Fruit fly (Drosophila melanogaster) whole organism, embryonic: ENCODE data around the gene g.

Source experiments
- Abd-B ChIP-seq: fragments of 200-800 bp; sonication (Bioruptor generic); optimal IDR thresholded peaks from 2 replicates; lab custom pipeline; 2018; ENCODE audit warnings: missing biosample characterization, mild to moderate bottlenecking, missing genetic modification characterization, moderate library complexity
- BEAF-32 ChIP-seq: fragments of 200-800 bp; sonication (Bioruptor generic); optimal IDR thresholded peaks from 3 replicates; lab custom pipeline; 2017; ENCODE audit warnings: missing biosample characterization, missing genetic modification characterization, mild to moderate bottlenecking, moderate library complexity, missing genetic modification reagents
- Blimp-1 ChIP-seq: fragments of 200-800 bp; sonication (Bioruptor generic); optimal IDR thresholded peaks from 3 replicates; lab custom pipeline; 2018; ENCODE audit warnings: missing biosample characterization, missing genetic modification characterization, mild to moderate bottlenecking, moderate library complexity, missing genetic modification reagents
- C15 ChIP-seq: fragments of 200-800 bp; sonication (Bioruptor generic); IDR thresholded peaks from 3 replicates; pipeline ENCODE4 v1.3.6; 2022; ENCODE audit warnings: missing biosample characterization, missing genetic modification characterization
- CG1024 ChIP-seq: fragments of 200-800 bp; sonication (Bioruptor generic); IDR thresholded peaks from 2 replicates; pipeline ENCODE4 v1.3.6; 2022; ENCODE audit warnings: missing biosample characterization, missing genetic modification characterization
- CG10267 ChIP-seq: fragments of 200-800 bp; sonication (Bioruptor generic); optimal IDR thresholded peaks from 2 replicates; lab custom pipeline; 2018; ENCODE audit warnings: missing biosample characterization, mild to moderate bottlenecking, missing genetic modification characterization, moderate library complexity
- CG12071 ChIP-seq: fragments of 200-800 bp; sonication (Bioruptor generic); optimal IDR thresholded peaks from 3 replicates; lab custom pipeline; 2018; ENCODE audit warnings: missing biosample characterization, mild to moderate bottlenecking, missing genetic modification characterization
- CG13424 ChIP-seq: fragments of 200-800 bp; sonication (Bioruptor generic); optimal IDR thresholded peaks from 2 replicates; lab custom pipeline; 2019; ENCODE audit warnings: missing biosample characterization, mild to moderate bottlenecking, missing genetic modification characterization, moderate library complexity
- CG15514 ChIP-seq: fragments of 200-800 bp; sonication (Bioruptor generic); optimal IDR thresholded peaks from 3 replicates; lab custom pipeline; 2017; ENCODE audit warnings: missing biosample characterization, missing genetic modification characterization, mild to moderate bottlenecking, moderate library complexity, missing genetic modification reagents
- CG1602 ChIP-seq: fragments of 200-800 bp; sonication (Bioruptor generic); optimal IDR thresholded peaks from 3 replicates; lab custom pipeline; 2016; ENCODE audit warnings: missing biosample characterization, missing genetic modification characterization
- CG18011 ChIP-seq: fragments of 200-800 bp; sonication (Bioruptor generic); optimal IDR thresholded peaks from 2 replicates; lab custom pipeline; 2017; ENCODE audit warnings: missing biosample characterization, missing genetic modification characterization, mild to moderate bottlenecking, moderate library complexity, missing genotype
- CG2116 ChIP-seq: fragments of 200-800 bp; sonication (Bioruptor generic); optimal IDR thresholded peaks from 3 replicates; lab custom pipeline; 2018; ENCODE audit warnings: missing biosample characterization, mild to moderate bottlenecking, missing genetic modification characterization
- CG34376 ChIP-seq: fragments of 200-800 bp; sonication (Bioruptor generic); optimal IDR thresholded peaks from 2 replicates; lab custom pipeline; 2018; ENCODE audit warnings: missing biosample characterization, mild to moderate bottlenecking, missing genetic modification characterization
- CG4360 ChIP-seq: fragments of 200-800 bp; sonication (Bioruptor generic); IDR thresholded peaks from 2 replicates; pipeline ENCODE4 v1.3.6; 2022; ENCODE audit warnings: missing biosample characterization, missing genetic modification characterization
- CG4707 ChIP-seq: fragments of 200-800 bp; sonication (Bioruptor generic); optimal IDR thresholded peaks from 2 replicates; lab custom pipeline; 2018; ENCODE audit warnings: missing biosample characterization, mild to moderate bottlenecking, missing genetic modification characterization, moderate library complexity
- CG4730 ChIP-seq: fragments of 200-800 bp; sonication (Bioruptor generic); IDR thresholded peaks from 2 replicates; pipeline ENCODE4 v1.3.6; 2022; ENCODE audit warnings: missing biosample characterization, missing genetic modification characterization
- CG4854 ChIP-seq: fragments of 200-800 bp; sonication (Bioruptor generic); optimal IDR thresholded peaks from 2 replicates; lab custom pipeline; 2016; ENCODE audit warnings: missing biosample characterization, missing genetic modification characterization, inconsistent platforms
- CG6765 ChIP-seq: fragments of 200-800 bp; sonication (Bioruptor generic); optimal IDR thresholded peaks from 3 replicates; lab custom pipeline; 2017; ENCODE audit warnings: missing biosample characterization, mild to moderate bottlenecking, missing genetic modification characterization
- CG8359 ChIP-seq: fragments of 200-800 bp; sonication (Bioruptor generic); optimal IDR thresholded peaks from 2 replicates; lab custom pipeline; 2017; ENCODE audit warnings: missing biosample characterization, mild to moderate bottlenecking, missing genetic modification characterization, borderline replicate concordance
- CG9797 ChIP-seq: fragments of 200-800 bp; sonication (Bioruptor generic); optimal IDR thresholded peaks from 3 replicates; lab custom pipeline; 2018; ENCODE audit warnings: missing biosample characterization, mild to moderate bottlenecking, missing genetic modification characterization
- D ChIP-seq, 2 experiments: fragments of 200-800 bp in 1 of 2; fragments of >200 bp in 1 of 2; sonication (Bioruptor generic) in 1 of 2; optimal IDR thresholded peaks; 2 replicates in 1 of 2; 3 replicates in 1 of 2; lab custom pipeline; 2017; ENCODE audit warnings: mild to moderate bottlenecking in 1 of 2, missing biosample characterization in 1 of 2, missing genetic modification characterization in 1 of 2, missing genetic modification reagents in 1 of 2
- D19B ChIP-seq: fragments of 200-800 bp; sonication (Bioruptor generic); optimal IDR thresholded peaks from 2 replicates; lab custom pipeline; 2017; ENCODE audit warnings: missing biosample characterization, mild to moderate bottlenecking, missing genetic modification characterization
- Dek ChIP-seq: fragments of 200-800 bp; sonication (Bioruptor generic); optimal IDR thresholded peaks from 3 replicates; lab custom pipeline; 2019; ENCODE audit warnings: missing biosample characterization, mild to moderate bottlenecking, missing genetic modification characterization, moderate library complexity
- Ets65A ChIP-seq: fragments of 200-800 bp; sonication (Bioruptor generic); peaks from one replicate; lab custom pipeline; 2016; ENCODE audit warnings: missing biosample characterization, missing genetic modification characterization
- Fer2 ChIP-seq: fragments of 200-800 bp; sonication (Bioruptor generic); optimal IDR thresholded peaks from 2 replicates; lab custom pipeline; 2018; ENCODE audit warnings: missing biosample characterization, mild to moderate bottlenecking, missing genetic modification characterization, moderate library complexity
- Hr39 ChIP-seq: fragments of >200 bp; optimal IDR thresholded peaks from 2 replicates; lab custom pipeline; 2017
- Kr ChIP-seq: fragments of 200-800 bp; sonication (Bioruptor generic); optimal IDR thresholded peaks from 2 replicates; lab custom pipeline; 2017; ENCODE audit warnings: missing biosample characterization, mild to moderate bottlenecking, missing genetic modification characterization
- NC2β ChIP-seq: fragments of 200-800 bp; sonication (Bioruptor generic); optimal IDR thresholded peaks from 2 replicates; lab custom pipeline; 2016; ENCODE audit warnings: missing biosample characterization, missing genetic modification characterization
- Neu2 ChIP-seq: fragments of 200-800 bp; sonication (Bioruptor generic); optimal IDR thresholded peaks from 3 replicates; lab custom pipeline; 2016; ENCODE audit warnings: missing biosample characterization, missing genetic modification characterization, borderline replicate concordance
- Nf-YB ChIP-seq: fragments of 200-800 bp; sonication (Bioruptor generic); optimal IDR thresholded peaks from 3 replicates; lab custom pipeline; 2019; ENCODE audit warnings: missing biosample characterization, mild to moderate bottlenecking, missing genetic modification characterization, moderate library complexity
- NfI ChIP-seq: fragments of 200-800 bp; sonication (Bioruptor generic); optimal IDR thresholded peaks from 3 replicates; lab custom pipeline; 2018; ENCODE audit warnings: missing biosample characterization, mild to moderate bottlenecking, missing genetic modification characterization, moderate library complexity
- PHDP ChIP-seq: fragments of 200-800 bp; sonication (Bioruptor generic); optimal IDR thresholded peaks from 3 replicates; lab custom pipeline; 2018; ENCODE audit warnings: missing biosample characterization, mild to moderate bottlenecking, missing genetic modification characterization, moderate library complexity
- Sox100B ChIP-seq: fragments of 200-800 bp; sonication (Bioruptor generic); optimal IDR thresholded peaks from 3 replicates; lab custom pipeline; 2018; ENCODE audit warnings: missing biosample characterization, mild to moderate bottlenecking, missing genetic modification characterization
- TFAM ChIP-seq: fragments of 200-800 bp; sonication (Bioruptor generic); optimal IDR thresholded peaks from 2 replicates; lab custom pipeline; 2017; ENCODE audit warnings: missing biosample characterization, missing genetic modification characterization, inconsistent platforms
- Tbp ChIP-seq: fragments of >200 bp; optimal IDR thresholded peaks from 2 replicates; lab custom pipeline; 2018; ENCODE audit warnings: missing biosample characterization, missing genetic modification characterization
- YL-1 ChIP-seq: fragments of 200-800 bp; sonication (Bioruptor generic); optimal IDR thresholded peaks from 3 replicates; lab custom pipeline; 2017; ENCODE audit warnings: missing biosample characterization, mild to moderate bottlenecking, missing genetic modification characterization
- ab ChIP-seq: fragments of 200-800 bp; sonication (Bioruptor generic); optimal IDR thresholded peaks from 2 replicates; lab custom pipeline; 2016; ENCODE audit warnings: missing biosample characterization, missing genetic modification characterization
- ci ChIP-seq: fragments of 200-800 bp; sonication (Bioruptor generic); IDR thresholded peaks from 3 replicates; pipeline ENCODE4 v1.3.6; 2022; ENCODE audit warnings: missing biosample characterization, missing genetic modification characterization
- crc ChIP-seq: fragments of 200-800 bp; sonication (Bioruptor generic); optimal IDR thresholded peaks from 2 replicates; lab custom pipeline; 2016; ENCODE audit warnings: missing biosample characterization, missing genetic modification characterization
- disco-r ChIP-seq: fragments of 200-800 bp; sonication (Bioruptor generic); optimal IDR thresholded peaks from 2 replicates; lab custom pipeline; 2016; ENCODE audit warnings: missing biosample characterization, missing genetic modification characterization
- en ChIP-seq: fragments of 200-800 bp; sonication (Bioruptor generic); optimal IDR thresholded peaks from 2 replicates; lab custom pipeline; 2016; ENCODE audit warnings: missing biosample characterization, missing genetic modification characterization
- ham ChIP-seq: fragments of 200-800 bp; sonication (Bioruptor generic); IDR thresholded peaks from 2 replicates; pipeline ENCODE4 v1.3.6; 2022; ENCODE audit warnings: missing biosample characterization, missing genetic modification characterization
- hkb ChIP-seq, 2 experiments: fragments of 200-800 bp in 1 of 2; fragments of >200 bp in 1 of 2; sonication (Bioruptor generic) in 1 of 2; IDR thresholded peaks in 1 of 2; optimal IDR thresholded peaks in 1 of 2; 2 replicates each; pipeline versions ENCODE4 v1.3.6 to Lab custom; 2017 to 2022; ENCODE audit warnings: missing biosample characterization in 1 of 2, missing genetic modification characterization in 1 of 2
- kah ChIP-seq: fragments of 200-800 bp; sonication (Bioruptor generic); optimal IDR thresholded peaks from 2 replicates; lab custom pipeline; 2018; ENCODE audit warnings: missing biosample characterization, mild to moderate bottlenecking, missing genetic modification characterization
- lilli ChIP-seq: fragments of 200-800 bp; sonication (Bioruptor generic); optimal IDR thresholded peaks from 3 replicates; lab custom pipeline; 2016; ENCODE audit warnings: missing biosample characterization, missing genetic modification characterization
- seq ChIP-seq: fragments of 200-800 bp; sonication (Bioruptor generic); IDR thresholded peaks from 2 replicates; pipeline ENCODE4 v1.3.6; 2022; ENCODE audit warnings: missing biosample characterization, missing genetic modification characterization
- sisA ChIP-seq: fragments of 200-800 bp; sonication (Bioruptor generic); IDR thresholded peaks from 2 replicates; pipeline ENCODE4 v1.3.6; 2022; ENCODE audit warnings: missing biosample characterization, missing genetic modification characterization
- stwl ChIP-seq: fragments of 200-800 bp; sonication (Bioruptor generic); optimal IDR thresholded peaks from 3 replicates; lab custom pipeline; 2018; ENCODE audit warnings: missing biosample characterization, mild to moderate bottlenecking, missing genetic modification characterization, moderate library complexity
- tgo ChIP-seq: fragments of 200-800 bp; sonication (Bioruptor generic); IDR thresholded peaks from 3 replicates; pipeline ENCODE4 v1.3.6; 2022; ENCODE audit warnings: missing biosample characterization, missing genetic modification characterization
- tin ChIP-seq: fragments of 200-800 bp; sonication (Bioruptor generic); optimal IDR thresholded peaks from 3 replicates; lab custom pipeline; 2016; ENCODE audit warnings: missing biosample characterization, missing genetic modification characterization
- tx ChIP-seq: fragments of 200-800 bp; sonication (Bioruptor generic); optimal IDR thresholded peaks from 2 replicates; lab custom pipeline; 2016; ENCODE audit warnings: missing biosample characterization, missing genetic modification characterization

The g gene

dm6 chrX:13736174-13736482, at the start of gene g (continued):
- TF ChIP-seq CG15514 (GFP tag; lab: Kevin White, UChicago) (no peak), BEAF-32 (GFP tag; lab: Kevin White, UChicago) (peak; percentile 91), Dek (tag; lab: Kevin White, UChicago) (no peak), CG8359 (no peak), lilli (GFP tag; lab: Kevin White, UChicago) (no peak), en (GFP tag; lab: Kevin White, UChicago) (no peak), ci (GFP tag; lab: Robert Waterston, UW) (no peak), kah (GFP tag; lab: Kevin White, UChicago) (no peak), CG2116 (GFP tag; lab: Kevin White, UChicago) (peak; percentile 65), crc (GFP tag; lab: Kevin White, UChicago) (no peak), CG4730 (GFP tag; lab: Robert Waterston, UW) (no peak), CG4360 (no peak), CG9797 (GFP tag; lab: Kevin White, UChicago) (peak; percentile 26), Fer2 (tag; lab: Kevin White, UChicago) (no peak), CG4854 (GFP tag; lab: Kevin White, UChicago) (no peak), Kr (GFP tag; lab: Kevin White, UChicago) (no peak), CG1024 (GFP tag; lab: Robert Waterston, UW) (no peak), TFAM (GFP tag; lab: Kevin White, UChicago) (no peak), D (optimal IDR thresholded peaks at IDR 0.05; lab: Kevin White, UChicago) (no peak), D (GFP tag; optimal IDR thresholded peaks at IDR 0.05; lab: Kevin White, UChicago) (no peak), Blimp-1 (GFP tag; lab: Kevin White, UChicago) (no peak), stwl (peak; percentile 55), YL-1 (GFP tag; lab: Kevin White, UChicago) (no peak), ab (GFP tag; lab: Kevin White, UChicago) (no peak), C15 (GFP tag; lab: Robert Waterston, UW) (no peak), ham (GFP tag; lab: Robert Waterston, UW) (no peak), D19B (GFP tag; lab: Kevin White, UChicago) (no peak), CG1602 (GFP tag; lab: Kevin White, UChicago) (no peak), Nf-YB (GFP tag; lab: Kevin White, UChicago) (no peak), CG18011 (no peak), CG6765 (GFP tag; lab: Kevin White, UChicago) (no peak), Sox100B (GFP tag; lab: Kevin White, UChicago) (no peak), CG4707 (no peak), Abd-B (GFP tag; lab: Kevin White, UChicago) (no peak), disco-r (no peak), Ets65A (GFP tag; lab: Kevin White, UChicago) (peak; percentile 43), Neu2 (GFP tag; lab: Kevin White, UChicago) (no peak), CG12071 (no peak), tx (no peak), CG10267 (tag; lab: Kevin White, UChicago) (peak; percentile 7), seq (GFP tag; lab: Robert Waterston, UW) (no peak), tin (GFP tag; lab: Kevin White, UChicago) (no peak), sisA (GFP tag; lab: Robert Waterston, UW) (no peak), CG34376 (GFP tag; lab: Kevin White, UChicago) (no peak), NfI (GFP tag; lab: Kevin White, UChicago) (no peak), hkb (optimal IDR thresholded peaks at IDR 0.05; lab: Kevin White, UChicago) (no peak), hkb (GFP tag; IDR thresholded peaks at IDR 0.05; lab: Robert Waterston, UW) (0 out of 2 replicates have a peak, but pooled peaks have one; percentile 1), Tbp (GFP tag; lab: Kevin White, UChicago) (no peak), CG13424 (tag; lab: Kevin White, UChicago) (no peak), NC2β (no peak), Hr39 (lab: Kevin White, UChicago) (no peak), tgo (GFP tag; lab: Robert Waterston, UW) (no peak), PHDP (tag; lab: Kevin White, UChicago) (no peak)
